Worm (Caenorhabditis elegans): ENCODE measurements around the gene T19D12.4.

The T19D12.4 gene

ce11 chrII:6631995-6632394 lies 1.1 kb downstream of the T19D12.4 start:
- TF ChIP-seq nhr-76 (tag; optimal IDR thresholded peaks at IDR 0.05) (no peak), ztf-11 (tag; optimal IDR thresholded peaks at IDR 0.05) (no peak), zip-2 (tag; optimal IDR thresholded peaks at IDR 0.05) (no peak), daf-8 (GFP tag; IDR thresholded peaks at IDR 0.05) (no peak), dmd-6 (GFP tag; IDR thresholded peaks at IDR 0.05) (no peak), pqm-1 (tag; optimal IDR thresholded peaks at IDR 0.05) (peak; percentile 32), lin-15B (tag; optimal IDR thresholded peaks at IDR 0.05) (no peak), F44E2.7 (GFP tag; IDR thresholded peaks at IDR 0.05) (no peak)

ce11 chrII:6636136-6636535 lies 5.2 kb downstream of the T19D12.4 start, which contains the start of gene T19D12.5:
Gene T19D12.5, minus strand, starts transcription at chrII:6636236.
- TF ChIP-seq unc-62 (GFP tag; optimal IDR thresholded peaks at IDR 0.05 in 1 of 2) (peak in 1 of 2 experiments; percentile 25), unc-62 (tag; optimal IDR thresholded peaks at IDR 0.05) (no peak), hlh-11 (tag; optimal IDR thresholded peaks at IDR 0.05) (no peak), aha-1 (tag) (peak; percentile 78)

ce11 chrII:6637854-6638253 lies 6.9 kb downstream of the T19D12.4 start:
- TF ChIP-seq nhr-10 (tag; optimal IDR thresholded peaks at IDR 0.05) (no peak), fkh-10 (GFP tag; optimal IDR thresholded peaks at IDR 0.05) (no peak), lir-3 (tag; optimal IDR thresholded peaks at IDR 0.05) (no peak), nhr-41 (GFP tag; IDR thresholded peaks at IDR 0.05) (no peak), ceh-28 (tag; optimal IDR thresholded peaks at IDR 0.05) (no peak), unc-62 (GFP tag; optimal IDR thresholded peaks at IDR 0.05 in 1 of 2) (peak in 1 of 2 experiments; percentile 95), unc-62 (tag; optimal IDR thresholded peaks at IDR 0.05) (no peak), pqm-1 (tag; optimal IDR thresholded peaks at IDR 0.05) (no peak)

- TF ChIP-seq mdl-1 (tag; optimal IDR thresholded peaks at IDR 0.05) (no peak), ZK337.2 (GFP tag; IDR thresholded peaks at IDR 0.05) (no peak), T20F7.1 (GFP tag; optimal IDR thresholded peaks at IDR 0.05) (no peak), unc-130 (GFP tag; optimal IDR thresholded peaks at IDR 0.05) (no peak), lsy-2 (tag; optimal IDR thresholded peaks at IDR 0.05) (no peak), F49E8.2 (tag; optimal IDR thresholded peaks at IDR 0.05; ENCODE audit: borderline replicate concordance) (no peak)
Measured at ce11 chrII:6642180-6642579, 11.3 kb downstream of the T19D12.4 start.

ce11 chrII:6642651-6643167 lies 11.8 kb downstream of the T19D12.4 start, which contains the start of gene T19D12.6:
Gene T19D12.6, minus strand, starts transcription at chrII:6643117.
- TF ChIP-seq fos-1 (tag; optimal IDR thresholded peaks at IDR 0.05) (no peak), nhr-28 (tag; optimal IDR thresholded peaks at IDR 0.05) (no peak), zip-11 (GFP tag; IDR thresholded peaks at IDR 0.05) (no peak), rbr-2 (tag; optimal IDR thresholded peaks at IDR 0.05) (no peak), Y5F2A.4 (GFP tag; optimal IDR thresholded peaks at IDR 0.05) (no peak), aha-1 (tag) (peak; percentile 29), lin-13 (GFP tag; optimal IDR thresholded peaks at IDR 0.05) (no peak), F10B5.3 (tag; optimal IDR thresholded peaks at IDR 0.05) (no peak), unc-62 (GFP tag; optimal IDR thresholded peaks at IDR 0.05 in 1 of 2) (peak in 1 of 2 experiments; percentile 73), unc-62 (tag; optimal IDR thresholded peaks at IDR 0.05) (no peak), daf-16 (GFP tag; optimal IDR thresholded peaks at IDR 0.05) (no peak), daf-16 (tag; optimal IDR thresholded peaks at IDR 0.05) (no peak), ceh-28 (tag; optimal IDR thresholded peaks at IDR 0.05) (no peak), F44E2.7 (GFP tag; IDR thresholded peaks at IDR 0.05) (no peak), arid-1 (GFP tag; conservative IDR thresholded peaks at IDR 0.05) (no peak), ZK337.2 (GFP tag; IDR thresholded peaks at IDR 0.05) (no peak), Y75B8A.6 (GFP tag; IDR thresholded peaks at IDR 0.05) (no peak), egl-43 (GFP tag; IDR thresholded peaks at IDR 0.05) (no peak)
